Worm (Caenorhabditis elegans) whole organism, young adult: Measurements from ENCODE around the gene T15B7.15.

Experiments
- B0035.1 ChIP-seq: sonication (generic microtip); optimal IDR thresholded peaks from 2 replicates; lab custom pipeline; 2016; ENCODE audit warnings: missing genetic modification characterization, mild to moderate bottlenecking, missing compliant biosample characterization, missing genotype, missing genetic modification reagents
- ZK185.1 ChIP-seq: sonication (generic microtip); optimal IDR thresholded peaks from 2 replicates; lab custom pipeline; 2016; ENCODE audit warnings: mild to moderate bottlenecking, missing genetic modification characterization, missing compliant biosample characterization; ENCODE audit not compliant: poor library complexity, severe bottlenecking
- atf-7 ChIP-seq: sonication (generic microtip); optimal IDR thresholded peaks from 2 replicates; lab custom pipeline; 2017; ENCODE audit warnings: mild to moderate bottlenecking, missing genetic modification characterization, missing compliant biosample characterization
- nhr-90 ChIP-seq: sonication (generic microtip); optimal IDR thresholded peaks from 2 replicates; lab custom pipeline; 2016; ENCODE audit warnings: missing genotype, mild to moderate bottlenecking, missing genetic modification characterization, missing compliant biosample characterization
- sea-2 ChIP-seq: fragments of 200-800 bp; sonication (Bioruptor generic); IDR thresholded peaks from 2 replicates; pipeline ENCODE4 v1.3.6; 2022; ENCODE audit warnings: missing genetic modification characterization, missing compliant biosample characterization
- ztf-28 ChIP-seq: fragments of 200-800 bp; sonication (Bioruptor generic); IDR thresholded peaks from 2 replicates; pipeline ENCODE4 v1.3.6; 2022; ENCODE audit warnings: missing genetic modification reagents, missing genetic modification characterization, missing compliant biosample characterization

ce11 chrV:6796894-6797293 is 41.6 kb downstream of the T15B7.15 start:
- TF ChIP-seq atf-7: no peak
- TF ChIP-seq ztf-28 (GFP tag; lab: Robert Waterston, UW): no peak
- no peak for TF ChIP-seq nhr-90 (tag; lab: Kevin White, UChicago)
- TF ChIP-seq B0035.1 (tag; lab: Kevin White, UChicago): no peak
- no peak for TF ChIP-seq sea-2
- no peak for TF ChIP-seq ZK185.1 (tag; lab: Kevin White, UChicago)
